Fruit fly (Drosophila melanogaster) whole organism, embryonic: ENCODE measurements around the gene CG9717.

Experiments
- BEAF-32 ChIP-seq: fragments of 200-800 bp; sonication (Bioruptor generic); optimal IDR thresholded peaks from 3 replicates; lab custom pipeline; 2017; ENCODE audit warnings: missing biosample characterization, missing genetic modification characterization, mild to moderate bottlenecking, moderate library complexity, missing genetic modification reagents
- BtbVII ChIP-seq: fragments of 200-800 bp; sonication (Bioruptor generic); optimal IDR thresholded peaks from 3 replicates; lab custom pipeline; 2017; ENCODE audit warnings: missing biosample characterization, mild to moderate bottlenecking, missing genetic modification characterization
- CG13624 ChIP-seq: fragments of 200-800 bp; sonication (Bioruptor generic); optimal IDR thresholded peaks from 2 replicates; lab custom pipeline; 2016; ENCODE audit warnings: missing biosample characterization, missing genetic modification characterization
- CG14441 ChIP-seq: fragments of 200-800 bp; sonication (Bioruptor generic); IDR thresholded peaks from 2 replicates; pipeline ENCODE4 v1.3.6; 2022; ENCODE audit warnings: missing biosample characterization, missing genetic modification characterization
- CG1647 ChIP-seq: fragments of 200-800 bp; sonication (Bioruptor generic); optimal IDR thresholded peaks from 3 replicates; lab custom pipeline; 2016; ENCODE audit warnings: missing biosample characterization, missing genetic modification characterization
- CG16813 ChIP-seq: fragments of 200-800 bp; sonication (Bioruptor generic); IDR thresholded peaks from 3 replicates; pipeline ENCODE4 v1.3.6; 2022; ENCODE audit warnings: missing biosample characterization, missing genetic modification characterization; ENCODE audit not compliant: partially characterized antibody
- CG17385 ChIP-seq: fragments of 200-800 bp; sonication (Bioruptor generic); optimal IDR thresholded peaks from 3 replicates; lab custom pipeline; 2018; ENCODE audit warnings: missing biosample characterization, mild to moderate bottlenecking, missing genetic modification characterization
- CG17568 ChIP-seq: fragments of 200-800 bp; sonication (Bioruptor generic); optimal IDR thresholded peaks from 2 replicates; lab custom pipeline; 2018; ENCODE audit warnings: missing biosample characterization, mild to moderate bottlenecking, missing genetic modification characterization, moderate library complexity
- CG18599 ChIP-seq: fragments of 200-800 bp; sonication (Bioruptor generic); optimal IDR thresholded peaks from 3 replicates; lab custom pipeline; 2017; ENCODE audit warnings: missing biosample characterization, missing genetic modification characterization, mild to moderate bottlenecking, moderate library complexity, missing genetic modification reagents
- CG2678 ChIP-seq: fragments of 200-800 bp; sonication (Bioruptor generic); optimal IDR thresholded peaks from 3 replicates; lab custom pipeline; 2019; ENCODE audit warnings: missing biosample characterization, mild to moderate bottlenecking, missing genetic modification characterization, moderate library complexity
- CG2889 ChIP-seq: fragments of 200-800 bp; sonication (Bioruptor generic); IDR thresholded peaks from 3 replicates; pipeline ENCODE4 v1.3.6; 2022; ENCODE audit warnings: missing biosample characterization, missing genetic modification characterization
- CG32767 ChIP-seq: fragments of 200-800 bp; sonication (Bioruptor generic); IDR thresholded peaks from 2 replicates; pipeline ENCODE4 v1.3.6; 2022; ENCODE audit warnings: missing biosample characterization, missing genetic modification characterization
- CG3407 ChIP-seq: fragments of 200-800 bp; sonication (Bioruptor generic); optimal IDR thresholded peaks from 2 replicates; lab custom pipeline; 2018; ENCODE audit warnings: missing biosample characterization, mild to moderate bottlenecking, missing genetic modification characterization
- CG34376 ChIP-seq: fragments of 200-800 bp; sonication (Bioruptor generic); optimal IDR thresholded peaks from 2 replicates; lab custom pipeline; 2018; ENCODE audit warnings: missing biosample characterization, mild to moderate bottlenecking, missing genetic modification characterization
- CG3726 ChIP-seq: fragments of 200-800 bp; sonication (Bioruptor generic); IDR thresholded peaks from 3 replicates; pipeline ENCODE4, ENCODE4 v1.3.6; 2022; ENCODE audit warnings: missing biosample characterization, missing genetic modification characterization
- CG3995 ChIP-seq: fragments of 200-800 bp; sonication (Bioruptor generic); optimal IDR thresholded peaks from 3 replicates; lab custom pipeline; 2016; ENCODE audit warnings: missing biosample characterization, missing genetic modification characterization
- CG4360 ChIP-seq: fragments of 200-800 bp; sonication (Bioruptor generic); IDR thresholded peaks from 2 replicates; pipeline ENCODE4 v1.3.6; 2022; ENCODE audit warnings: missing biosample characterization, missing genetic modification characterization
- CG4617 ChIP-seq: fragments of 200-800 bp; sonication (Bioruptor generic); optimal IDR thresholded peaks from 3 replicates; lab custom pipeline; 2016; ENCODE audit warnings: missing biosample characterization, missing genetic modification characterization, borderline replicate concordance
- CG4820 ChIP-seq: fragments of 200-800 bp; sonication (Bioruptor generic); optimal IDR thresholded peaks from 3 replicates; lab custom pipeline; 2016; ENCODE audit warnings: missing biosample characterization, missing genetic modification characterization
- CG5953 ChIP-seq: fragments of 200-800 bp; sonication (Bioruptor generic); IDR thresholded peaks from 2 replicates; pipeline ENCODE4 v1.3.6; 2022; ENCODE audit warnings: missing biosample characterization, missing genetic modification characterization
- CG7745 ChIP-seq: fragments of 200-800 bp; sonication (Bioruptor generic); optimal IDR thresholded peaks from 2 replicates; lab custom pipeline; 2018; ENCODE audit warnings: missing biosample characterization, mild to moderate bottlenecking, missing genetic modification characterization, moderate library complexity
- CG9437 ChIP-seq: fragments of 200-800 bp; sonication (Bioruptor generic); optimal IDR thresholded peaks from 2 replicates; lab custom pipeline; 2018; ENCODE audit warnings: missing biosample characterization, mild to moderate bottlenecking, missing genetic modification characterization
- CG9797 ChIP-seq: fragments of 200-800 bp; sonication (Bioruptor generic); optimal IDR thresholded peaks from 3 replicates; lab custom pipeline; 2018; ENCODE audit warnings: missing biosample characterization, mild to moderate bottlenecking, missing genetic modification characterization
- CG9817 ChIP-seq: fragments of 200-800 bp; sonication (Bioruptor generic); optimal IDR thresholded peaks from 2 replicates; lab custom pipeline; 2018; ENCODE audit warnings: missing biosample characterization, mild to moderate bottlenecking, missing genetic modification characterization, moderate library complexity
- CG9876 ChIP-seq: fragments of 200-800 bp; sonication (Bioruptor generic); optimal IDR thresholded peaks from 2 replicates; lab custom pipeline; 2016; ENCODE audit warnings: missing biosample characterization, missing genetic modification characterization
- Deaf1 ChIP-seq: fragments of 200-800 bp; optimal IDR thresholded peaks from 3 replicates; lab custom pipeline; 2019; ENCODE audit warnings: missing biosample characterization, mild to moderate bottlenecking, missing genetic modification characterization, moderate library complexity
- Dek ChIP-seq: fragments of 200-800 bp; sonication (Bioruptor generic); optimal IDR thresholded peaks from 3 replicates; lab custom pipeline; 2019; ENCODE audit warnings: missing biosample characterization, mild to moderate bottlenecking, missing genetic modification characterization, moderate library complexity
- Ets65A ChIP-seq: fragments of 200-800 bp; sonication (Bioruptor generic); peaks from one replicate; lab custom pipeline; 2016; ENCODE audit warnings: missing biosample characterization, missing genetic modification characterization
- Hr39 ChIP-seq: fragments of >200 bp; optimal IDR thresholded peaks from 2 replicates; lab custom pipeline; 2017
- Mad ChIP-seq: fragments of 200-800 bp; sonication (Bioruptor generic); optimal IDR thresholded peaks from 2 replicates; lab custom pipeline; 2016; ENCODE audit warnings: missing biosample characterization, missing genetic modification characterization
- Max ChIP-seq: fragments of 200-800 bp; sonication (Bioruptor generic); optimal IDR thresholded peaks from 2 replicates; lab custom pipeline; 2016; ENCODE audit warnings: missing biosample characterization, mild to moderate bottlenecking, missing genetic modification characterization
- Nf-YC ChIP-seq: fragments of 200-800 bp; optimal IDR thresholded peaks from 3 replicates; lab custom pipeline; 2019; ENCODE audit warnings: missing biosample characterization, mild to moderate bottlenecking, missing genetic modification characterization, moderate library complexity
- NfI ChIP-seq: fragments of 200-800 bp; sonication (Bioruptor generic); optimal IDR thresholded peaks from 3 replicates; lab custom pipeline; 2018; ENCODE audit warnings: missing biosample characterization, mild to moderate bottlenecking, missing genetic modification characterization, moderate library complexity
- PHDP ChIP-seq: fragments of 200-800 bp; sonication (Bioruptor generic); optimal IDR thresholded peaks from 3 replicates; lab custom pipeline; 2018; ENCODE audit warnings: missing biosample characterization, mild to moderate bottlenecking, missing genetic modification characterization, moderate library complexity
- Sin3A ChIP-seq: fragments of >200 bp; optimal IDR thresholded peaks from 2 replicates; lab custom pipeline; 2018
- YL-1 ChIP-seq: fragments of 200-800 bp; sonication (Bioruptor generic); optimal IDR thresholded peaks from 3 replicates; lab custom pipeline; 2017; ENCODE audit warnings: missing biosample characterization, mild to moderate bottlenecking, missing genetic modification characterization
- ase ChIP-seq: fragments of 200-800 bp; sonication (Bioruptor generic); IDR thresholded peaks from 3 replicates; pipeline ENCODE4 v1.3.6; 2022; ENCODE audit warnings: missing biosample characterization, missing genetic modification characterization
- gem ChIP-seq: fragments of 200-800 bp; sonication (Bioruptor generic); optimal IDR thresholded peaks from 2 replicates; lab custom pipeline; 2019; ENCODE audit warnings: missing biosample characterization, mild to moderate bottlenecking, missing genetic modification characterization, moderate library complexity
- grn ChIP-seq: fragments of 200-800 bp; sonication (Bioruptor generic); optimal IDR thresholded peaks from 3 replicates; lab custom pipeline; 2017; ENCODE audit warnings: missing biosample characterization, missing genetic modification characterization
- kay ChIP-seq: fragments of 200-800 bp; sonication (Bioruptor generic); optimal IDR thresholded peaks from 2 replicates; lab custom pipeline; 2016; ENCODE audit warnings: missing biosample characterization, missing genetic modification characterization
- mld ChIP-seq: fragments of 200-800 bp; sonication (Bioruptor generic); IDR thresholded peaks from 3 replicates; pipeline ENCODE4 v1.3.6; 2022; ENCODE audit warnings: missing biosample characterization, missing genetic modification characterization; ENCODE audit not compliant: partially characterized antibody
- sens ChIP-seq: fragments of 200-800 bp; sonication (Bioruptor generic); peaks from one replicate; lab custom pipeline; 2016; ENCODE audit warnings: missing biosample characterization, missing genetic modification characterization
- slbo ChIP-seq: fragments of 200-800 bp; sonication (Bioruptor generic); IDR thresholded peaks from 2 replicates; pipeline ENCODE4 v1.3.6; 2022; ENCODE audit warnings: missing biosample characterization, missing genetic modification characterization
- ssp ChIP-seq: fragments of 200-800 bp; sonication (Bioruptor generic); IDR thresholded peaks from 2 replicates; pipeline ENCODE4 v1.3.6; 2022; ENCODE audit warnings: missing biosample characterization, missing genetic modification characterization
- stwl ChIP-seq: fragments of 200-800 bp; sonication (Bioruptor generic); optimal IDR thresholded peaks from 3 replicates; lab custom pipeline; 2018; ENCODE audit warnings: missing biosample characterization, mild to moderate bottlenecking, missing genetic modification characterization, moderate library complexity
- tin ChIP-seq: fragments of 200-800 bp; sonication (Bioruptor generic); optimal IDR thresholded peaks from 3 replicates; lab custom pipeline; 2016; ENCODE audit warnings: missing biosample characterization, missing genetic modification characterization
- tio ChIP-seq: fragments of 200-800 bp; sonication (Bioruptor generic); optimal IDR thresholded peaks from 2 replicates; lab custom pipeline; 2017; ENCODE audit warnings: missing biosample characterization, missing genetic modification characterization, inconsistent platforms

Gene CG9717

DNA sequence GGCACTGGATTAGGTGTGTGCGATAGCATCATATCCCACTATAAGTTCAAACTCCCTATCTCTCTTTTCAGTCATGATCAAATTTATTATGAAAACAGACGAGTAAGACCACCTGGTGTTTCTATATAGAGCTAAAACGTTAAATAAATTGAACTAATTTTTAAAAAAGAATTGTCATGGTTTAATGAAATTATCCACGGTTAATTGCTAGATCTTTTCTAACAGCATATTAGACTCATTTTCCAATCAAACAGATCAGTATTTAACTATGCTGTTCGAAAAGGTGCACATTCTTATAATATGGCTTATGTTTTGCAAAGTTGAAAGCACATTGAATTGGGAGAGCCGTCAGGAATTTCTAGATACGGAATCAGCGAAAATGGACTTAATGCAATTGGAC, 16.8 kb upstream of the CG9717 start, which contains the start of gene PH4alphaNE3:
Gene PH4alphaNE3 (plus strand): TSS at position 301 of the 400 bp plus-strand sequence.
- peak; percentile 26 for TF ChIP-seq sens (GFP tag; lab: Kevin White, UChicago)
- TF ChIP-seq tin (GFP tag; lab: Kevin White, UChicago), result no peak
- peak; percentile 19 for TF ChIP-seq Ets65A
- TF ChIP-seq, all 482 proteins: peak for 2

DNA sequence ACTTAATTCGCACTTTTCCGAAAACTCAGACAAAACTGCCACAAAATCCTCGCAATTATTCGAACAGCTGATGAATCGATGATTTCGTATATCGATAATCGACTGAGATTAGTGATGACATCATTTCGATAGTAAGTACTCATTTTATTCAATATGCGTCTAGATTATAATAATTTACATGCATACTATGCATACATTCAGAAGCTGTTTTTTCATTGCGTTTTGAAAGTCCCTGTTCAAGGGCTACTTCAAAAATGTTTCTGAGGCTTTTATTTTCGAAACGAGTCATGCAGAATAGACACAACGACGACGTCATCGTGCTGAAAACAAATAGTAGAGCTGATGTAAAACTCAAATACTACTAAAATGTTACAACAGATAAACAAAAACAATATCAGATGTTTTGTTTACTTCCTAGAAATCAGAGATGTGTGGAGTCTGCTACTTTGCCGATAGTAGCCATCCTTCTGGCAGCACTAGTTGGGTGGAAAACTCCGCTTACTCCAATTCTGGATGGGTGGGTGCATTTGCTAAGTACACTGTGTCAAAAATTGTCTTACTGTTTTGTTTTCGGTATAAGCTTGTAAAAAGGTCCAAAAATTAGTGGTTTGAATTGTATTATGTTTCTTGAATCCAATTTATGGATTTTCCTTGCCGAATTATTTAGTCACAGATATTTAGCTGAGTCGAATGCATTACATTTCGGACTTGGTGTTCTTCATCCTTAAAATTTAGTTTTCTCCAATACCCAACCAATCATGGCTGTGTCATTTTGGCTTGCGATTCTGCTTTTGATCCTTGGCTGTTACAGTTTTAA, 14.5 kb upstream of the CG9717 start, which contains the start of the genes CG2246 and CG31021:
Gene CG2246 (minus strand): TSS at position 50 of the 817 bp plus-strand sequence.
Gene CG31021 (plus strand): TSS at position 767 of the 817 bp plus-strand sequence.
- TF ChIP-seq kay (peak; percentile 27), CG3726 (no peak), Dek (tag; lab: Kevin White, UChicago) (peak; percentile 64), CG2889 (GFP tag; lab: Robert Waterston, UW) (0 out of 3 replicates have a peak, but pooled peaks have one; percentile 19), tio (GFP tag; lab: Kevin White, UChicago) (peak; percentile 11), CG1647 (GFP tag; lab: Kevin White, UChicago) (peak; percentile 13), BtbVII (GFP tag; lab: Kevin White, UChicago) (no peak), CG4360 (GFP tag; lab: Robert Waterston, UW) (no peak), Nf-YC (tag; lab: Kevin White, UChicago) (peak; percentile 35), CG16813 (GFP tag; lab: Robert Waterston, UW) (peak; percentile 89), Sin3A (lab: Kevin White, UChicago) (peak; percentile 80), Deaf1 (peak; percentile 11), CG2678 (tag; lab: Kevin White, UChicago) (peak; percentile 47), CG13624 (GFP tag; lab: Kevin White, UChicago) (peak; percentile 76), CG17568 (GFP tag; lab: Kevin White, UChicago) (no peak), slbo (GFP tag; lab: Robert Waterston, UW) (peak; percentile 87), NfI (GFP tag; lab: Kevin White, UChicago) (no peak), CG14441 (GFP tag; lab: Robert Waterston, UW) (peak; percentile 60), CG4617 (GFP tag; lab: Kevin White, UChicago) (peak; percentile 54), Max (peak; percentile 49), CG9437 (GFP tag; lab: Kevin White, UChicago) (peak; percentile 17), CG9797 (GFP tag; lab: Kevin White, UChicago) (peak; percentile 30), CG7745 (no peak), CG9876 (GFP tag; lab: Kevin White, UChicago) (peak; percentile 63), CG3407 (GFP tag; lab: Kevin White, UChicago) (no peak), CG3995 (GFP tag; lab: Kevin White, UChicago) (peak; percentile 84), BEAF-32 (peak; percentile 96), PHDP (tag; lab: Kevin White, UChicago) (no peak), gem (tag; lab: Kevin White, UChicago) (peak; percentile 71), CG34376 (peak; percentile 18), Ets65A (peak; percentile 99), CG5953 (GFP tag; lab: Robert Waterston, UW) (no peak), Mad (GFP tag; lab: Kevin White, UChicago) (no peak), CG18599 (GFP tag; lab: Kevin White, UChicago) (no peak), YL-1 (GFP tag; lab: Kevin White, UChicago) (peak; percentile 34), ase (GFP tag; lab: Robert Waterston, UW) (no peak; the same call in 2 of the 3 replicates), CG4820 (peak; percentile 47), mld (GFP tag; lab: Robert Waterston, UW) (0 out of 3 replicates have a peak, but pooled peaks have one; percentile 60), CG32767 (GFP tag; lab: Robert Waterston, UW) (no peak), grn (GFP tag; lab: Kevin White, UChicago) (peak; percentile 43), CG17385 (GFP tag; lab: Kevin White, UChicago) (peak; percentile 0), stwl (tag; lab: Kevin White, UChicago) (peak; percentile 76), Hr39 (lab: Kevin White, UChicago) (no peak), CG9817 (tag; lab: Kevin White, UChicago) (peak; percentile 61), ssp (peak; percentile 53)
